Worm (Caenorhabditis elegans): ENCODE results near the gene Y46H3D.8.

DNA sequence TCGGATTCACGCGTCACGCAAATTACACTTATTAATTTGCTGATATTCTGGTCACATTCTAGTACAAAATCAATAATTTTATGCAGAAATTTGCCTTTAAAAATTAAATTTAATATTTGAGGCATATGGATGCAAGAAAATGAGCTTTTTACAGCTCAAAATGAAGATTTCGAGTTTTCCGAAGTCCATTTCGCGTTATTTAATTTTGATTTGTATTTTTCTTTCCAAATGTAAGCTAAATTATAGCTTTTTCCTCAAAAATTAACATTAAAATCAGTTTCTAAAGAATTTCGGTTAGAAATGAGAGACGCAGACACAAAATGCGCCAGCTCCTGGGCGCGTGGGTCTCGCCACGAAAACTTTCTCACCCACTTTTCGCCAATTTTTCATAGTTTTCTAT is 44.1 kb downstream of the Y46H3D.8 start, which contains the start of gene F16B4.6:
- TF ChIP-seq med-1 (GFP tag; optimal IDR thresholded peaks at IDR 0.05; ENCODE audit: insufficient read depth), result no peak
- no peak for TF ChIP-seq ref-1 (GFP tag; conservative IDR thresholded peaks at IDR 0.05)
- TF ChIP-seq cog-1 (tag; optimal IDR thresholded peaks at IDR 0.05), result no peak
- no peak for TF ChIP-seq flt-1 (GFP tag; IDR thresholded peaks at IDR 0.05)
- TF ChIP-seq T22C8.4 (GFP tag; IDR thresholded peaks at IDR 0.05), result no peak
- TF ChIP-seq ztf-29 (GFP tag; IDR thresholded peaks at IDR 0.05), result no peak
- TF ChIP-seq ztf-23 (GFP tag; IDR thresholded peaks at IDR 0.05), result no peak
- no peak for TF ChIP-seq tab-1 (GFP tag; IDR thresholded peaks at IDR 0.05)
